Fruit fly (Drosophila melanogaster) whole organism, embryonic: ENCODE data around the gene Rlb1.

Source experiments
- CG13894 ChIP-seq: fragments of 200-800 bp; sonication (Bioruptor generic); optimal IDR thresholded peaks from 3 replicates; lab custom pipeline; 2018; ENCODE audit warnings: missing biosample characterization, mild to moderate bottlenecking, missing genetic modification characterization, moderate library complexity
- CG14014 ChIP-seq: fragments of 200-800 bp; sonication (Bioruptor generic); IDR thresholded peaks from 2 replicates; pipeline ENCODE4 v1.3.6; 2022; ENCODE audit warnings: missing biosample characterization, missing genetic modification characterization
- CG14860 ChIP-seq: fragments of 200-800 bp; sonication (Bioruptor generic); IDR thresholded peaks from 3 replicates; pipeline ENCODE4 v1.3.6; 2022; ENCODE audit warnings: missing biosample characterization, missing genetic modification characterization; ENCODE audit not compliant: partially characterized antibody
- CG15073 ChIP-seq: fragments of 200-800 bp; sonication (Bioruptor generic); optimal IDR thresholded peaks from 2 replicates; lab custom pipeline; 2016; ENCODE audit warnings: missing biosample characterization, missing genetic modification characterization
- CG15479 ChIP-seq: fragments of 200-800 bp; sonication (Bioruptor generic); optimal IDR thresholded peaks from 3 replicates; lab custom pipeline; 2019; ENCODE audit warnings: missing biosample characterization, mild to moderate bottlenecking, missing genetic modification characterization, moderate library complexity
- CG17328 ChIP-seq: fragments of 200-800 bp; sonication (Bioruptor generic); IDR thresholded peaks from 2 replicates; pipeline ENCODE4 v1.3.6; 2022; ENCODE audit warnings: missing biosample characterization, missing genetic modification characterization
- CG17802 ChIP-seq: fragments of 200-800 bp; sonication (Bioruptor generic); optimal IDR thresholded peaks from 2 replicates; lab custom pipeline; 2018; ENCODE audit warnings: missing biosample characterization, mild to moderate bottlenecking, missing genetic modification characterization, moderate library complexity
- CG18476 ChIP-seq: fragments of 200-800 bp; sonication (Bioruptor generic); optimal IDR thresholded peaks from 2 replicates; lab custom pipeline; 2016; ENCODE audit warnings: missing biosample characterization, mild to moderate bottlenecking, missing genetic modification characterization
- CG2712 ChIP-seq: fragments of 200-800 bp; optimal IDR thresholded peaks from 3 replicates; lab custom pipeline; 2019; ENCODE audit warnings: missing biosample characterization, mild to moderate bottlenecking, missing genetic modification characterization, moderate library complexity
- CG31441 ChIP-seq: fragments of 200-800 bp; sonication (Bioruptor generic); IDR thresholded peaks from 2 replicates; pipeline ENCODE4 v1.3.6; 2022; ENCODE audit warnings: missing biosample characterization, missing genetic modification characterization
- CG3407 ChIP-seq: fragments of 200-800 bp; sonication (Bioruptor generic); optimal IDR thresholded peaks from 2 replicates; lab custom pipeline; 2018; ENCODE audit warnings: missing biosample characterization, mild to moderate bottlenecking, missing genetic modification characterization
- CG7556 ChIP-seq: fragments of 200-800 bp; sonication (Bioruptor generic); optimal IDR thresholded peaks from 2 replicates; lab custom pipeline; 2017; ENCODE audit warnings: missing biosample characterization, mild to moderate bottlenecking, missing genetic modification characterization
- CG7786 ChIP-seq: fragments of 200-800 bp; sonication (Bioruptor generic); optimal IDR thresholded peaks from 2 replicates; lab custom pipeline; 2016; ENCODE audit warnings: missing biosample characterization, missing genetic modification characterization
- CG7839 ChIP-seq: fragments of 200-800 bp; sonication (Bioruptor generic); optimal IDR thresholded peaks from 3 replicates; lab custom pipeline; 2018; ENCODE audit warnings: missing biosample characterization, mild to moderate bottlenecking, missing genetic modification characterization, moderate library complexity
- CG7987 ChIP-seq: fragments of 200-800 bp; sonication (Bioruptor generic); optimal IDR thresholded peaks from 2 replicates; lab custom pipeline; 2018; ENCODE audit warnings: missing biosample characterization, mild to moderate bottlenecking, missing genetic modification characterization, moderate library complexity
- CkIIα-i1 ChIP-seq: fragments of 200-800 bp; sonication (Bioruptor generic); IDR thresholded peaks from 2 replicates; pipeline ENCODE4 v1.3.6; 2022; ENCODE audit warnings: missing biosample characterization, missing genetic modification characterization
- CrebB ChIP-seq: fragments of 200-800 bp; sonication (Bioruptor generic); optimal IDR thresholded peaks from 3 replicates; lab custom pipeline; 2018; ENCODE audit warnings: missing biosample characterization, mild to moderate bottlenecking, missing genetic modification characterization
- Deaf1 ChIP-seq: fragments of 200-800 bp; optimal IDR thresholded peaks from 3 replicates; lab custom pipeline; 2019; ENCODE audit warnings: missing biosample characterization, mild to moderate bottlenecking, missing genetic modification characterization, moderate library complexity
- Dp ChIP-seq: fragments of 200-800 bp; sonication (Bioruptor generic); optimal IDR thresholded peaks from 2 replicates; lab custom pipeline; 2018; ENCODE audit warnings: missing biosample characterization, mild to moderate bottlenecking, missing genetic modification characterization, moderate library complexity
- Ets97D ChIP-seq: fragments of 200-800 bp; sonication (Bioruptor generic); optimal IDR thresholded peaks from 3 replicates; lab custom pipeline; 2016; ENCODE audit warnings: missing biosample characterization, missing genetic modification characterization
- H2.0 ChIP-seq: fragments of 200-800 bp; sonication (Bioruptor generic); IDR thresholded peaks from 2 replicates; pipeline ENCODE4 v1.3.6; 2022; ENCODE audit warnings: missing biosample characterization, missing genetic modification characterization
- HLHmδ ChIP-seq: fragments of 200-800 bp; sonication (Bioruptor generic); optimal IDR thresholded peaks from 2 replicates; lab custom pipeline; 2018; ENCODE audit warnings: missing biosample characterization, mild to moderate bottlenecking, missing genetic modification characterization, moderate library complexity
- HmgD ChIP-seq: fragments of 200-800 bp; sonication (Bioruptor generic); optimal IDR thresholded peaks from 3 replicates; lab custom pipeline; 2016; ENCODE audit warnings: missing biosample characterization, missing genetic modification characterization
- MTF-1 ChIP-seq: fragments of 200-800 bp; sonication (Bioruptor generic); optimal IDR thresholded peaks from 2 replicates; lab custom pipeline; 2018; ENCODE audit warnings: missing biosample characterization, mild to moderate bottlenecking, missing genetic modification characterization, borderline replicate concordance
- Med ChIP-seq: fragments of 200-800 bp; sonication (Bioruptor generic); peaks from one replicate; lab custom pipeline; 2016; ENCODE audit warnings: missing biosample characterization, missing genetic modification characterization, mild to moderate bottlenecking, inconsistent platforms, moderate library complexity
- Neu2 ChIP-seq: fragments of 200-800 bp; sonication (Bioruptor generic); optimal IDR thresholded peaks from 3 replicates; lab custom pipeline; 2016; ENCODE audit warnings: missing biosample characterization, missing genetic modification characterization, borderline replicate concordance
- Tbp ChIP-seq: fragments of >200 bp; optimal IDR thresholded peaks from 2 replicates; lab custom pipeline; 2018; ENCODE audit warnings: missing biosample characterization, missing genetic modification characterization
- abd-A ChIP-seq: fragments of 200-800 bp; sonication (Bioruptor generic); optimal IDR thresholded peaks from 3 replicates; lab custom pipeline; 2019; ENCODE audit warnings: missing biosample characterization, mild to moderate bottlenecking, missing genetic modification characterization, moderate library complexity
- aop ChIP-seq: fragments of 200-800 bp; sonication (Bioruptor generic); IDR thresholded peaks from 2 replicates; pipeline ENCODE4 v1.3.6; 2022; ENCODE audit warnings: missing biosample characterization, missing genetic modification characterization
- cg ChIP-seq: fragments of 200-800 bp; sonication (Bioruptor generic); optimal IDR thresholded peaks from 3 replicates; lab custom pipeline; 2019; ENCODE audit warnings: missing biosample characterization, mild to moderate bottlenecking, missing genetic modification characterization, moderate library complexity
- chinmo ChIP-seq: fragments of 200-800 bp; sonication (Bioruptor generic); IDR thresholded peaks from 4 replicates; pipeline ENCODE4 v1.3.6; 2022; ENCODE audit warnings: missing biosample characterization, missing genetic modification characterization; ENCODE audit not compliant: partially characterized antibody
- ci ChIP-seq: fragments of 200-800 bp; sonication (Bioruptor generic); IDR thresholded peaks from 3 replicates; pipeline ENCODE4 v1.3.6; 2022; ENCODE audit warnings: missing biosample characterization, missing genetic modification characterization
- knrl ChIP-seq: fragments of 200-800 bp; sonication (Bioruptor generic); IDR thresholded peaks from 3 replicates; pipeline ENCODE4 v1.3.6; 2022; ENCODE audit warnings: missing biosample characterization, missing genetic modification characterization; ENCODE audit not compliant: partially characterized antibody
- luna ChIP-seq: fragments of 200-800 bp; sonication (Bioruptor generic); optimal IDR thresholded peaks from 2 replicates; lab custom pipeline; 2016; ENCODE audit warnings: missing biosample characterization, missing genetic modification characterization
- mirr ChIP-seq: fragments of 200-800 bp; sonication (Bioruptor generic); optimal IDR thresholded peaks from 3 replicates; lab custom pipeline; 2018; ENCODE audit warnings: missing biosample characterization, mild to moderate bottlenecking, missing genetic modification characterization
- nmo ChIP-seq: fragments of 200-800 bp; sonication (Bioruptor generic); optimal IDR thresholded peaks from 2 replicates; lab custom pipeline; 2018; ENCODE audit warnings: missing biosample characterization, mild to moderate bottlenecking, missing genetic modification characterization, moderate library complexity
- nom ChIP-seq: fragments of 200-800 bp; sonication (Bioruptor generic); optimal IDR thresholded peaks from 2 replicates; lab custom pipeline; 2017; ENCODE audit warnings: missing biosample characterization, missing genetic modification characterization, mild to moderate bottlenecking, moderate library complexity, missing genetic modification reagents
- oc ChIP-seq: fragments of 200-800 bp; sonication (Bioruptor generic); optimal IDR thresholded peaks from 2 replicates; lab custom pipeline; 2018; ENCODE audit warnings: missing biosample characterization, mild to moderate bottlenecking, missing genetic modification characterization, moderate library complexity
- org-1 ChIP-seq: fragments of 200-800 bp; sonication (Bioruptor generic); optimal IDR thresholded peaks from 2 replicates; lab custom pipeline; 2017; ENCODE audit warnings: missing biosample characterization, missing genetic modification characterization
- slp2 ChIP-seq: fragments of 200-800 bp; sonication (Bioruptor generic); optimal IDR thresholded peaks from 2 replicates; lab custom pipeline; 2016; ENCODE audit warnings: missing biosample characterization, missing genetic modification characterization
- stwl ChIP-seq: fragments of 200-800 bp; sonication (Bioruptor generic); optimal IDR thresholded peaks from 3 replicates; lab custom pipeline; 2018; ENCODE audit warnings: missing biosample characterization, mild to moderate bottlenecking, missing genetic modification characterization, moderate library complexity
- trh ChIP-seq: fragments of 200-800 bp; sonication (Bioruptor generic); optimal IDR thresholded peaks from 2 replicates; lab custom pipeline; 2016; ENCODE audit warnings: missing biosample characterization, missing genetic modification characterization

Rlb1 gene

dm6 chr3R:9487961-9488360, 25.2 kb upstream of the Rlb1 start (continued):
- TF ChIP-seq CG18476 (no peak), CG7987 (GFP tag; lab: Kevin White, UChicago) (no peak), CG7839 (tag; lab: Kevin White, UChicago) (peak; percentile 41), CG15073 (GFP tag; lab: Kevin White, UChicago) (no peak), CG31441 (GFP tag; lab: Robert Waterston, UW) (no peak)

dm6 chr3R:9488493-9488892, 24.6 kb upstream of the Rlb1 start:
- TF ChIP-seq CG14014 (no peak), HLHmδ (GFP tag; lab: Kevin White, UChicago) (no peak), cg (GFP tag; lab: Kevin White, UChicago) (peak; percentile 47), Neu2 (GFP tag; lab: Kevin White, UChicago) (no peak), CG14860 (GFP tag; lab: Robert Waterston, UW) (no peak), nmo (GFP tag; lab: Kevin White, UChicago) (no peak), knrl (GFP tag; lab: Robert Waterston, UW) (no peak), Dp (GFP tag; lab: Kevin White, UChicago) (no peak), abd-A (tag; lab: Kevin White, UChicago) (peak; percentile 92), Deaf1 (tag; lab: Kevin White, UChicago) (peak; percentile 93), CrebB (no peak), CG7786 (GFP tag; lab: Kevin White, UChicago) (no peak), MTF-1 (GFP tag; lab: Kevin White, UChicago) (no peak), org-1 (no peak), oc (tag; lab: Kevin White, UChicago) (no peak), H2.0 (no peak), CG7556 (GFP tag; lab: Kevin White, UChicago) (no peak), CG3407 (GFP tag; lab: Kevin White, UChicago) (no peak), aop (no peak), CG17802 (tag; lab: Kevin White, UChicago) (no peak), ci (GFP tag; lab: Robert Waterston, UW) (no peak), chinmo (0 out of 4 replicates have a peak, but pooled peaks have one; percentile 46), CG13894 (tag; lab: Kevin White, UChicago) (peak; percentile 41), Ets97D (no peak), CG15479 (GFP tag; lab: Kevin White, UChicago) (no peak), CG17328 (GFP tag; lab: Robert Waterston, UW) (no peak), HmgD (GFP tag; lab: Kevin White, UChicago) (no peak), CkIIα-i1 (no peak), luna (GFP tag; lab: Kevin White, UChicago) (no peak), mirr (GFP tag; lab: Kevin White, UChicago) (peak; percentile 35), stwl (no peak), CG2712 (tag; lab: Kevin White, UChicago) (no peak), trh (GFP tag; lab: Kevin White, UChicago) (no peak), Med (no peak), slp2 (GFP tag; lab: Kevin White, UChicago) (no peak), nom (GFP tag; lab: Kevin White, UChicago) (no peak), Tbp (GFP tag; lab: Kevin White, UChicago) (no peak)
